Fruit fly (Drosophila melanogaster) whole organism, adult: Measurements from ENCODE around the gene CG42714.

Experiments used
- CG11617 ChIP-seq: fragments of 200-800 bp; sonication (Bioruptor generic); optimal IDR thresholded peaks from 2 replicates; lab custom pipeline; 2017; ENCODE audit warnings: mild to moderate bottlenecking, missing biosample characterization, missing genetic modification reagents, missing genetic modification characterization
- CG12768 ChIP-seq: fragments of 200-800 bp; sonication (Bioruptor generic); optimal IDR thresholded peaks from 2 replicates; lab custom pipeline; 2017; ENCODE audit warnings: missing biosample characterization, missing genetic modification characterization, mild to moderate bottlenecking, moderate library complexity, missing genetic modification reagents
- CG14711 ChIP-seq: fragments of 200-800 bp; sonication (Bioruptor generic); optimal IDR thresholded peaks from 2 replicates; lab custom pipeline; 2018; ENCODE audit warnings: missing biosample characterization, mild to moderate bottlenecking, missing genetic modification characterization, moderate library complexity
- CG1620 ChIP-seq: fragments of 200-800 bp; sonication (Bioruptor generic); optimal IDR thresholded peaks from 2 replicates; lab custom pipeline; 2016; ENCODE audit warnings: missing biosample characterization, missing genetic modification characterization
- CG33017 ChIP-seq: fragments of 200-800 bp; sonication (Bioruptor generic); optimal IDR thresholded peaks from 2 replicates; lab custom pipeline; 2018; ENCODE audit warnings: missing biosample characterization, mild to moderate bottlenecking, missing genetic modification characterization, moderate library complexity
- CG5204 ChIP-seq: fragments of 200-800 bp; sonication (Bioruptor generic); optimal IDR thresholded peaks from 2 replicates; lab custom pipeline; 2016; ENCODE audit warnings: missing biosample characterization, missing genetic modification characterization
- CG7045 ChIP-seq: fragments of 200-800 bp; sonication (Bioruptor generic); optimal IDR thresholded peaks from 2 replicates; lab custom pipeline; 2017; ENCODE audit warnings: missing biosample characterization, mild to moderate bottlenecking, missing genetic modification characterization
- CG7101 ChIP-seq: fragments of 200-800 bp; sonication (Bioruptor generic); optimal IDR thresholded peaks from 2 replicates; lab custom pipeline; 2018; ENCODE audit warnings: missing biosample characterization, mild to moderate bottlenecking, missing genetic modification characterization, moderate library complexity
- Clk ChIP-seq: fragments of 200-800 bp; sonication (Bioruptor generic); optimal IDR thresholded peaks from 2 replicates; lab custom pipeline; 2017; ENCODE audit warnings: missing biosample characterization, missing genetic modification characterization
- Crg-1 ChIP-seq: fragments of 200-800 bp; sonication (Bioruptor generic); optimal IDR thresholded peaks from 2 replicates; lab custom pipeline; 2016; ENCODE audit warnings: missing biosample characterization, missing genetic modification characterization
- Hr96 ChIP-seq: fragments of 200-800 bp; sonication (Bioruptor generic); optimal IDR thresholded peaks from 2 replicates; lab custom pipeline; 2016; ENCODE audit warnings: missing biosample characterization, missing genetic modification characterization
- Mnt ChIP-seq: fragments of 200-800 bp; sonication (Bioruptor generic); optimal IDR thresholded peaks from 2 replicates; lab custom pipeline; 2016; ENCODE audit warnings: missing biosample characterization, mild to moderate bottlenecking, missing genetic modification characterization
- bab1 ChIP-seq: fragments of 200-800 bp; sonication (Bioruptor generic); optimal IDR thresholded peaks from 3 replicates; lab custom pipeline; 2019; ENCODE audit warnings: missing biosample characterization, mild to moderate bottlenecking, missing genetic modification characterization, moderate library complexity
- cic ChIP-seq: fragments of 200-800 bp; sonication (Bioruptor generic); optimal IDR thresholded peaks from 2 replicates; lab custom pipeline; 2017; ENCODE audit warnings: missing biosample characterization, mild to moderate bottlenecking, missing genetic modification characterization, moderate library complexity
- cnc ChIP-seq, 2 experiments: fragments of >200 bp; optimal IDR thresholded peaks; 2 replicates each; lab custom pipeline; 2017
- kay ChIP-seq: fragments of 200-800 bp; sonication (Bioruptor generic); peaks from one replicate; lab custom pipeline; 2016; ENCODE audit warnings: missing biosample characterization, missing genetic modification characterization, borderline replicate concordance
- ovo ChIP-seq: fragments of 200-800 bp; sonication (Bioruptor generic); optimal IDR thresholded peaks from 2 replicates; lab custom pipeline; 2016; ENCODE audit warnings: missing biosample characterization, missing genetic modification characterization
- pad ChIP-seq: fragments of 200-800 bp; sonication (Bioruptor generic); optimal IDR thresholded peaks from 3 replicates; lab custom pipeline; 2017; ENCODE audit warnings: missing biosample characterization, missing genetic modification characterization, mild to moderate bottlenecking, moderate library complexity, missing genetic modification reagents
- tj ChIP-seq: fragments of 200-800 bp; sonication (Bioruptor generic); optimal IDR thresholded peaks from 3 replicates; lab custom pipeline; 2017; ENCODE audit warnings: missing biosample characterization, mild to moderate bottlenecking, missing genetic modification characterization, moderate library complexity
- toe ChIP-seq: fragments of 200-800 bp; sonication (Bioruptor generic); optimal IDR thresholded peaks from 2 replicates; lab custom pipeline; 2016; ENCODE audit warnings: missing biosample characterization, missing genetic modification characterization

The CG42714 gene

dm6 chr3L:6192822-6193555, 40.9 kb downstream of the CG42714 start, which contains the start of the genes Sf3b6 and Tnpo:
TSS of gene Sf3b6 (minus strand) at chr3L:6193179.
TSS of gene Tnpo (plus strand) at chr3L:6193480.
- peak; percentile 72 for TF ChIP-seq CG14711 (tag; lab: Kevin White, UChicago)
- peak; percentile 84 for TF ChIP-seq CG12768
- peak; percentile 77 for TF ChIP-seq CG7045 (GFP tag; lab: Kevin White, UChicago)
- TF ChIP-seq bab1 = peak; percentile 70
- peak; percentile 85 for TF ChIP-seq CG11617 (GFP tag; lab: Kevin White, UChicago)
- TF ChIP-seq tj = peak; percentile 67
- peak; percentile 75 for TF ChIP-seq CG33017 (tag; lab: Kevin White, UChicago)
- peak; percentile 66 for TF ChIP-seq pad (GFP tag; lab: Kevin White, UChicago)
- TF ChIP-seq Crg-1 (GFP tag; lab: Kevin White, UChicago) = peak; percentile 74
- no peak for TF ChIP-seq kay (GFP tag; lab: Kevin White, UChicago)
- TF ChIP-seq CG5204 (GFP tag; lab: Kevin White, UChicago) = peak; percentile 78
- TF ChIP-seq ovo (GFP tag; lab: Kevin White, UChicago) = peak; percentile 73
- TF ChIP-seq toe (GFP tag; lab: Kevin White, UChicago) = peak; percentile 90
- peak; percentile 78 for TF ChIP-seq Hr96 (GFP tag; lab: Kevin White, UChicago)
- TF ChIP-seq Clk (GFP tag; lab: Kevin White, UChicago) = peak; percentile 79
- TF ChIP-seq Mnt (GFP tag; lab: Kevin White, UChicago) = peak; percentile 52
- no peak for TF ChIP-seq cic (GFP tag; lab: Kevin White, UChicago)
- TF ChIP-seq cnc (optimal IDR thresholded peaks at IDR 0.05; lab: Kevin White, UChicago) = no peak
- peak; percentile 84 for TF ChIP-seq CG1620 (GFP tag; lab: Kevin White, UChicago)
- TF ChIP-seq CG7101 (tag; lab: Kevin White, UChicago) = peak; percentile 86

- TF ChIP-seq Crg-1 (GFP tag; lab: Kevin White, UChicago) (no peak), toe (GFP tag; lab: Kevin White, UChicago) (peak; percentile 53), Mnt (GFP tag; lab: Kevin White, UChicago) (peak; percentile 49), kay (GFP tag; lab: Kevin White, UChicago) (no peak), tj (peak; percentile 24), CG33017 (tag; lab: Kevin White, UChicago) (peak; percentile 70), CG7045 (GFP tag; lab: Kevin White, UChicago) (peak; percentile 27), CG11617 (GFP tag; lab: Kevin White, UChicago) (peak; percentile 61), pad (GFP tag; lab: Kevin White, UChicago) (no peak), CG1620 (GFP tag; lab: Kevin White, UChicago) (peak; percentile 60), Clk (GFP tag; lab: Kevin White, UChicago) (no peak), ovo (GFP tag; lab: Kevin White, UChicago) (no peak), bab1 (peak; percentile 79), CG7101 (tag; lab: Kevin White, UChicago) (peak; percentile 72), cnc (optimal IDR thresholded peaks at IDR 0.05; lab: Kevin White, UChicago) (no peak), Hr96 (GFP tag; lab: Kevin White, UChicago) (peak; percentile 31), cic (GFP tag; lab: Kevin White, UChicago) (no peak), CG5204 (GFP tag; lab: Kevin White, UChicago) (peak; percentile 33), CG12768 (peak; percentile 1), CG14711 (tag; lab: Kevin White, UChicago) (peak; percentile 27)
These were observed 44.6 kb downstream of the CG42714 start, which contains the start of the genes D19A and CG7386 for dm6 chr3L:6188995-6189927. TSS of gene D19A (minus strand) at chr3L:6189123. TSS of gene CG7386 (plus strand) at chr3L:6189745.

dm6 chr3L:6184884-6185438, 48.9 kb downstream of the CG42714 start, which contains the start of the genes D19B and CG43293:
TSS of gene D19B (minus strand) at chr3L:6184920.
TSS of gene CG43293 (plus strand) at chr3L:6185189.
- peak; percentile 66 for TF ChIP-seq Clk (GFP tag; lab: Kevin White, UChicago)
- TF ChIP-seq bab1 = peak; percentile 84
- TF ChIP-seq kay (GFP tag; lab: Kevin White, UChicago) = no peak
- TF ChIP-seq ovo (GFP tag; lab: Kevin White, UChicago) = peak; percentile 3
- TF ChIP-seq pad (GFP tag; lab: Kevin White, UChicago) = peak; percentile 54
- TF ChIP-seq CG1620 (GFP tag; lab: Kevin White, UChicago) = peak; percentile 76
- TF ChIP-seq cic (GFP tag; lab: Kevin White, UChicago) = peak; percentile 98
- TF ChIP-seq Hr96 (GFP tag; lab: Kevin White, UChicago) = peak; percentile 65
- TF ChIP-seq cnc (optimal IDR thresholded peaks at IDR 0.05; lab: Kevin White, UChicago) = no peak
- peak; percentile 75 for TF ChIP-seq CG33017 (tag; lab: Kevin White, UChicago)
- peak; percentile 76 for TF ChIP-seq CG12768
- peak; percentile 78 for TF ChIP-seq CG7045 (GFP tag; lab: Kevin White, UChicago)
- peak; percentile 82 for TF ChIP-seq CG11617 (GFP tag; lab: Kevin White, UChicago)
- TF ChIP-seq Crg-1 (GFP tag; lab: Kevin White, UChicago) = peak; percentile 54
- peak; percentile 64 for TF ChIP-seq CG5204 (GFP tag; lab: Kevin White, UChicago)
- peak; percentile 78 for TF ChIP-seq tj
- peak; percentile 74 for TF ChIP-seq CG7101 (tag; lab: Kevin White, UChicago)
- TF ChIP-seq CG14711 (tag; lab: Kevin White, UChicago) = peak; percentile 74
- TF ChIP-seq Mnt (GFP tag; lab: Kevin White, UChicago) = peak; percentile 100
- TF ChIP-seq toe (GFP tag; lab: Kevin White, UChicago) = peak; percentile 60
